Worm (Caenorhabditis elegans) whole organism, late embryonic: Measurements from ENCODE around the gene K02H11.4.

Source experiments
- ceh-18 ChIP-seq: sonication (generic microtip); optimal IDR thresholded peaks from 2 replicates; lab custom pipeline; 2016; ENCODE audit warnings: missing genetic modification characterization, missing compliant biosample characterization
- ceh-22 ChIP-seq: sonication (generic microtip); optimal IDR thresholded peaks from 2 replicates; lab custom pipeline; 2017; ENCODE audit warnings: missing biosample characterization, missing genetic modification characterization
- ceh-31 ChIP-seq: sonication (generic microtip); optimal IDR thresholded peaks from 2 replicates; lab custom pipeline; 2016; ENCODE audit warnings: missing genetic modification characterization, missing compliant biosample characterization
- dmd-4 ChIP-seq: sonication (generic microtip); optimal IDR thresholded peaks from 2 replicates; lab custom pipeline; 2016; ENCODE audit warnings: borderline replicate concordance, missing genetic modification characterization, missing compliant biosample characterization
- ets-4 ChIP-seq: sonication (generic microtip); optimal IDR thresholded peaks from 2 replicates; lab custom pipeline; 2016; ENCODE audit warnings: missing genetic modification characterization, missing compliant biosample characterization
- nfya-1 ChIP-seq: sonication (generic microtip); optimal IDR thresholded peaks from 2 replicates; lab custom pipeline; 2017; ENCODE audit warnings: missing genetic modification characterization, mild to moderate bottlenecking, missing compliant biosample characterization, antibody characterized with exemption, moderate library complexity
- nhr-11 ChIP-seq: fragments of 150-350 bp; optimal IDR thresholded peaks from 2 replicates; lab custom pipeline; 2014; ENCODE audit warnings: missing biosample characterization, missing genetic modification characterization
- pha-4 ChIP-seq: fragments of 150-350 bp; optimal IDR thresholded peaks from 2 replicates; lab custom pipeline; 2018; ENCODE audit warnings: missing biosample characterization, missing genetic modification reagents, missing genetic modification characterization
- tbx-2 ChIP-seq: sonication (generic microtip); optimal IDR thresholded peaks from 2 replicates; lab custom pipeline; 2016; ENCODE audit warnings: missing genetic modification characterization, missing compliant biosample characterization
- unc-55 ChIP-seq: sonication (generic microtip); optimal IDR thresholded peaks from 2 replicates; lab custom pipeline; 2017; ENCODE audit warnings: missing biosample characterization, missing genetic modification reagents, missing genetic modification characterization

DNA sequence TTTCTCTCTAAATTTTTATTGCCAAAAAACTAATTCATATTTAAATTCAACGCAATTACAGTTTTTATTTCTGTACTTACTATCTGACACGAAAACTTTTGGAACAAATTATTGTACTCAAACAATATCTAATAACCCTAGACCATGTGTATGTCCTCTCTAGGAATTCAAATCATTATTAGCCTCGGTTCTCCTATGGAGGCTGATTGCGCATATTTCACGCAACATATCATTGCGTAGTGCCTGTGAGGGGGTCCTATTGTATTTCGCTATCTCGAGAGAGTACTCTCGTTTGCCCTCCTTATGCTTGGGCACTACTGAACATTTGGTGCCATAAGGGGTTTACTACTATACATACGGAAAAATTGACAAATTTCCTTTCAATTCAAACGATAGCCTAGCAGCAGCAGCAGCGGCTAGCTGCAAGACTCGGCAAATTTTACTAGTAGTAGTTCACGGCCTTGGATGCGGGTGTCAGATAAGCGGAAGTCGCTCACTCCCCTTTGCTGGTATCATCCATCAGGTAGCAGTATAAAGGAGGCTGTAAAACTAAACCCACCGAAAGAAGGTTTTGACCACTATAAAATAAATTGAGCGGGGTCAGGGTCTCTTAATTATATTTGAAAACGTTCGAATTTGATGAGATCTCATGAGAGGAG, 47.6 kb upstream of the K02H11.4 start:
- no peak for TF ChIP-seq nhr-11 (tag; lab: Kevin White, UChicago)
- no peak for TF ChIP-seq tbx-2 (tag; lab: Kevin White, UChicago)
- TF ChIP-seq ceh-22 (tag; lab: Kevin White, UChicago): no peak
- no peak for TF ChIP-seq ets-4 (tag; lab: Kevin White, UChicago)
- no peak for TF ChIP-seq unc-55
- TF ChIP-seq ceh-31 (tag; lab: Kevin White, UChicago): no peak
- TF ChIP-seq nfya-1 (tag; lab: Kevin White, UChicago): no peak
- no peak for TF ChIP-seq dmd-4
- TF ChIP-seq pha-4 (tag; lab: Kevin White, UChicago): no peak
- no peak for TF ChIP-seq ceh-18
